Worm (Caenorhabditis elegans) whole organism, late embryonic: ENCODE measurements around the gene Y116A8C.3.

Experiments
- C08G9.2 ChIP-seq: sonication (generic microtip); optimal IDR thresholded peaks from 2 replicates; lab custom pipeline; 2016; ENCODE audit warnings: mild to moderate bottlenecking, missing genetic modification characterization, moderate library complexity, missing compliant biosample characterization
- C38D4.7 ChIP-seq: fragments of 200-800 bp; sonication (Bioruptor generic); optimal IDR thresholded peaks from 2 replicates; lab custom pipeline; 2018; ENCODE audit warnings: mild to moderate bottlenecking, missing genetic modification characterization, moderate library complexity, missing compliant biosample characterization
- K02D7.2 ChIP-seq: sonication (generic microtip); optimal IDR thresholded peaks from 2 replicates; lab custom pipeline; 2017; ENCODE audit warnings: mild to moderate bottlenecking, missing genetic modification characterization, missing compliant biosample characterization
- K09A11.1 ChIP-seq: sonication (generic microtip); optimal IDR thresholded peaks from 2 replicates; lab custom pipeline; 2017; ENCODE audit warnings: antibody characterized with exemption, mild to moderate bottlenecking, missing genetic modification characterization, missing compliant biosample characterization; ENCODE audit not compliant: insufficient read depth
- T23F11.4 ChIP-seq: fragments of 200-800 bp; sonication (Bioruptor generic); optimal IDR thresholded peaks from 2 replicates; lab custom pipeline; 2018; ENCODE audit warnings: mild to moderate bottlenecking, missing genetic modification characterization, missing compliant biosample characterization
- Y22D7AL.16 ChIP-seq: sonication (generic microtip); optimal IDR thresholded peaks from 2 replicates; lab custom pipeline; 2016; ENCODE audit warnings: missing genetic modification characterization, missing compliant biosample characterization
- ahr-1 ChIP-seq: sonication (generic microtip); optimal IDR thresholded peaks from 2 replicates; lab custom pipeline; 2016; ENCODE audit warnings: missing genetic modification characterization, missing compliant biosample characterization
- ama-1 ChIP-seq: fragments of 150-350 bp; optimal IDR thresholded peaks from 2 replicates; lab custom pipeline; 2014
- ceh-14 ChIP-seq: sonication (generic microtip); optimal IDR thresholded peaks from 2 replicates; lab custom pipeline; 2016; ENCODE audit warnings: missing genotype, missing genetic modification characterization, missing compliant biosample characterization
- ceh-18 ChIP-seq: sonication (generic microtip); optimal IDR thresholded peaks from 2 replicates; lab custom pipeline; 2016; ENCODE audit warnings: missing genetic modification characterization, missing compliant biosample characterization
- ceh-22 ChIP-seq: sonication (generic microtip); optimal IDR thresholded peaks from 2 replicates; lab custom pipeline; 2017; ENCODE audit warnings: missing biosample characterization, missing genetic modification characterization
- ceh-24 ChIP-seq: sonication (generic microtip); optimal IDR thresholded peaks from 2 replicates; lab custom pipeline; 2016; ENCODE audit warnings: mild to moderate bottlenecking, missing genetic modification characterization, missing compliant biosample characterization
- ceh-30 ChIP-seq: fragments of 150-350 bp; optimal IDR thresholded peaks from 2 replicates; lab custom pipeline; 2014; ENCODE audit warnings: missing biosample characterization, missing genetic modification characterization
- ceh-31 ChIP-seq: sonication (generic microtip); optimal IDR thresholded peaks from 2 replicates; lab custom pipeline; 2016; ENCODE audit warnings: missing genetic modification characterization, missing compliant biosample characterization
- ceh-48 ChIP-seq: sonication (generic microtip); optimal IDR thresholded peaks from 2 replicates; lab custom pipeline; 2016; ENCODE audit warnings: missing genetic modification characterization, inconsistent platforms, missing compliant biosample characterization
- ceh-6 ChIP-seq: fragments of 200-800 bp; sonication (Bioruptor generic); optimal IDR thresholded peaks from 2 replicates; lab custom pipeline; 2018; ENCODE audit warnings: mild to moderate bottlenecking, missing genetic modification characterization, missing compliant biosample characterization
- dmd-4 ChIP-seq: sonication (generic microtip); optimal IDR thresholded peaks from 2 replicates; lab custom pipeline; 2016; ENCODE audit warnings: borderline replicate concordance, missing genetic modification characterization, missing compliant biosample characterization
- dve-1 ChIP-seq: sonication (generic microtip); optimal IDR thresholded peaks from 2 replicates; lab custom pipeline; 2017; ENCODE audit warnings: antibody characterized with exemption, mild to moderate bottlenecking, missing genetic modification characterization, missing compliant biosample characterization
- elt-2 ChIP-seq: sonication (generic microtip); optimal IDR thresholded peaks from 2 replicates; lab custom pipeline; 2016; ENCODE audit warnings: missing genetic modification reagents, missing genetic modification characterization, missing compliant biosample characterization
- elt-4 ChIP-seq: sonication (generic microtip); optimal IDR thresholded peaks from 2 replicates; lab custom pipeline; 2016; ENCODE audit warnings: missing genetic modification characterization, missing compliant biosample characterization
- eyg-1 ChIP-seq: sonication (generic microtip); optimal IDR thresholded peaks from 2 replicates; lab custom pipeline; 2016; ENCODE audit warnings: missing genotype, missing genetic modification characterization, missing compliant biosample characterization
- fkh-10 ChIP-seq: fragments of 150-350 bp; optimal IDR thresholded peaks from 2 replicates; lab custom pipeline; 2014; ENCODE audit warnings: missing biosample characterization, missing genetic modification reagents, missing genetic modification characterization
- gmeb-2 ChIP-seq: sonication (generic microtip); optimal IDR thresholded peaks from 2 replicates; lab custom pipeline; 2016; ENCODE audit warnings: missing genetic modification characterization, inconsistent platforms, missing compliant biosample characterization
- hlh-13 ChIP-seq: fragments of 200-800 bp; sonication (Bioruptor generic); optimal IDR thresholded peaks from 2 replicates; lab custom pipeline; 2018; ENCODE audit warnings: mild to moderate bottlenecking, missing genetic modification characterization, missing compliant biosample characterization
- hlh-30 ChIP-seq: sonication (generic microtip); optimal IDR thresholded peaks from 2 replicates; lab custom pipeline; 2017; ENCODE audit warnings: antibody characterized with exemption, missing genetic modification characterization, missing compliant biosample characterization; ENCODE audit not compliant: insufficient read depth
- hlh-6 ChIP-seq: sonication (generic microtip); optimal IDR thresholded peaks from 2 replicates; lab custom pipeline; 2016; ENCODE audit warnings: missing genotype, missing genetic modification characterization, missing compliant biosample characterization
- lim-6 ChIP-seq: sonication (generic microtip); optimal IDR thresholded peaks from 2 replicates; lab custom pipeline; 2016; ENCODE audit warnings: missing genetic modification characterization, missing compliant biosample characterization
- madf-2 ChIP-seq: sonication (generic microtip); optimal IDR thresholded peaks from 2 replicates; lab custom pipeline; 2017; ENCODE audit warnings: missing genetic modification characterization, missing compliant biosample characterization
- nfya-1 ChIP-seq: sonication (generic microtip); optimal IDR thresholded peaks from 2 replicates; lab custom pipeline; 2017; ENCODE audit warnings: missing genetic modification characterization, mild to moderate bottlenecking, missing compliant biosample characterization, antibody characterized with exemption, moderate library complexity
- nhr-11 ChIP-seq: fragments of 150-350 bp; optimal IDR thresholded peaks from 2 replicates; lab custom pipeline; 2014; ENCODE audit warnings: missing biosample characterization, missing genetic modification characterization
- npax-4 ChIP-seq: sonication (generic microtip); optimal IDR thresholded peaks from 2 replicates; lab custom pipeline; 2016; ENCODE audit warnings: missing genetic modification characterization, missing compliant biosample characterization
- pag-3 ChIP-seq: sonication (generic microtip); optimal IDR thresholded peaks from 2 replicates; lab custom pipeline; 2016; ENCODE audit warnings: missing compliant biosample characterization, missing genetic modification characterization, borderline replicate concordance
- pat-9 ChIP-seq: fragments of 200-800 bp; sonication (Bioruptor generic); optimal IDR thresholded peaks from 2 replicates; lab custom pipeline; 2018; ENCODE audit warnings: mild to moderate bottlenecking, missing genetic modification characterization, moderate library complexity, missing compliant biosample characterization
- pros-1 ChIP-seq: fragments of 150-350 bp; optimal IDR thresholded peaks from 2 replicates; lab custom pipeline; 2014; ENCODE audit warnings: missing biosample characterization, missing genetic modification reagents, missing genetic modification characterization
- ref-2 ChIP-seq: sonication (generic microtip); optimal IDR thresholded peaks from 2 replicates; lab custom pipeline; 2016; ENCODE audit warnings: missing genetic modification characterization, missing compliant biosample characterization
- rnt-1 ChIP-seq: sonication (generic microtip); optimal IDR thresholded peaks from 2 replicates; lab custom pipeline; 2016; ENCODE audit warnings: missing genetic modification characterization, missing compliant biosample characterization
- sdc-2 ChIP-seq: sonication (generic microtip); optimal IDR thresholded peaks from 2 replicates; lab custom pipeline; 2016; ENCODE audit warnings: missing genotype, missing genetic modification characterization, missing compliant biosample characterization
- sox-2 ChIP-seq: fragments of 200-800 bp; sonication (Bioruptor generic); IDR thresholded peaks from 2 replicates; pipeline ENCODE4 v1.3.6; 2022; ENCODE audit warnings: missing genetic modification reagents, missing genetic modification characterization, missing compliant biosample characterization
- syd-9 ChIP-seq: sonication (generic microtip); optimal IDR thresholded peaks from 2 replicates; lab custom pipeline; 2016; ENCODE audit warnings: mild to moderate bottlenecking, missing genetic modification characterization, moderate library complexity, missing compliant biosample characterization
- tbx-2 ChIP-seq: sonication (generic microtip); optimal IDR thresholded peaks from 2 replicates; lab custom pipeline; 2016; ENCODE audit warnings: missing genetic modification characterization, missing compliant biosample characterization
- tbx-7 ChIP-seq: sonication (generic microtip); optimal IDR thresholded peaks from 2 replicates; lab custom pipeline; 2016; ENCODE audit warnings: missing genotype, missing genetic modification characterization, missing compliant biosample characterization
- ttx-3 ChIP-seq: sonication (generic microtip); optimal IDR thresholded peaks from 2 replicates; lab custom pipeline; 2016; ENCODE audit warnings: missing genetic modification reagents, missing genetic modification characterization, missing compliant biosample characterization
- unc-86 ChIP-seq: sonication (generic microtip); optimal IDR thresholded peaks from 2 replicates; lab custom pipeline; 2016; ENCODE audit warnings: missing genetic modification characterization, missing compliant biosample characterization
- ztf-16 ChIP-seq: sonication (generic microtip); optimal IDR thresholded peaks from 2 replicates; lab custom pipeline; 2017; ENCODE audit warnings: missing genetic modification characterization, missing compliant biosample characterization

The Y116A8C.3 gene

DNA sequence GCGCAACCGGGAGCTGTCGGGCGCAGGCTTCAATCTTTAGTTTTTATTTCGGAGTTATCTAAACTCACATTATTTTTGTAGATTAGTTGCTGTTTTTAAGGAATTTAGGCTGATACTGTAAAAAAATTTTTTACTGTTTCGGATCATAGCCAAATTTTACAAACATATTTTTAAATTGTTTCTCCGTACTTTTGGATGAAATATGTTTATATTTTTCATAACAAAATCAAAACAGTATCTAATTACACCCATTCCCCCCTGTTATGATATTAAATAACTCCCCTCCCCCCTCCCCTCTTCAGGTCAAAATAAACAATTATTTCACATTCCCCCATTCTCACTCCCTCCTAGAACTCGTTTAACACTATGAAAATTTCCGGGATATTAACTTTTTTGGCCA is at the start of gene Y116A8C.3:
Y116A8C.3 (plus strand) TSS at position 301 of the 400 bp plus-strand sequence.
- TF ChIP-seq ref-2 (tag; lab: Kevin White, UChicago) (no peak), ceh-14 (tag; lab: Kevin White, UChicago) (no peak), elt-4 (tag; lab: Kevin White, UChicago) (no peak), K02D7.2 (tag; lab: Kevin White, UChicago) (no peak), madf-2 (tag; lab: Kevin White, UChicago) (no peak), ceh-48 (no peak), Y22D7AL.16 (tag; lab: Kevin White, UChicago) (no peak), fkh-10 (no peak)

- no peak for TF ChIP-seq ama-1
- TF ChIP-seq T23F11.4 (GFP tag; lab: Kevin White, UChicago) = no peak
- no peak for TF ChIP-seq K09A11.1 (tag; lab: Kevin White, UChicago)
- TF ChIP-seq ztf-16 = no peak
- TF ChIP-seq nfya-1 (tag; lab: Kevin White, UChicago) = no peak
- no peak for TF ChIP-seq ceh-31 (tag; lab: Kevin White, UChicago)
- TF ChIP-seq elt-2 (tag; lab: Kevin White, UChicago) = no peak
These were observed 48.6 kb upstream of the Y116A8C.3 start, which contains the start of gene T06A10.107 for ce11 chrIV:16867223-16867622. TSS of gene T06A10.107 (plus strand) at chrIV:16867523.

DNA sequence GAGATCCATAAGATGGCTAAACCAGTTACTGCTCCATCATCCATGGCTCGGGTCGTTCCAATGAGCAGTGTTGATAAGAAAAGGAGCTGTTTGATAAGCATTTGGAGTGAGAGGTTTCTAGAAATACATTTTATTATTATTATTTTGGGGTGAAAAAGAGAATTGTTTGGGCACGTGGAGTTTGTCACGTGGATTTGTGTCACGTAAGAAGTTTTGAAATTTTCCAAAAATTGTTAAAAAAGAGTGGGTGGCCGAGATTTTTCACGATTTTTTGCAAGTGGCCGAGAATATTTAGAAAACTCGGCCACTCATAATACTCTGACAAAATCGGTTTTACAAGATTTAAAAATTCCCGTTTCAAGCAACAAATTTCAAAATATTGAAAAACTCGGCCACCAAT is 47.0 kb upstream of the Y116A8C.3 start, which contains the start of gene T06A10.106:
T06A10.106 (minus strand) TSS at position 101 of the 400 bp plus-strand sequence.
- TF ChIP-seq ceh-24 (no peak), ahr-1 (tag; lab: Kevin White, UChicago) (no peak), ceh-18 (tag; lab: Kevin White, UChicago) (no peak), ceh-6 (GFP tag; lab: Kevin White, UChicago) (no peak), pros-1 (tag; lab: Kevin White, UChicago) (no peak), syd-9 (tag; lab: Kevin White, UChicago) (no peak), pag-3 (tag; lab: Kevin White, UChicago) (no peak), dve-1 (tag; lab: Kevin White, UChicago) (no peak), rnt-1 (no peak), tbx-2 (tag; lab: Kevin White, UChicago) (no peak), hlh-13 (no peak), ttx-3 (no peak), hlh-30 (tag; lab: Kevin White, UChicago) (no peak), ceh-22 (no peak), hlh-6 (tag; lab: Kevin White, UChicago) (no peak), C38D4.7 (GFP tag; lab: Kevin White, UChicago) (no peak), ceh-14 (tag; lab: Kevin White, UChicago) (no peak)

DNA sequence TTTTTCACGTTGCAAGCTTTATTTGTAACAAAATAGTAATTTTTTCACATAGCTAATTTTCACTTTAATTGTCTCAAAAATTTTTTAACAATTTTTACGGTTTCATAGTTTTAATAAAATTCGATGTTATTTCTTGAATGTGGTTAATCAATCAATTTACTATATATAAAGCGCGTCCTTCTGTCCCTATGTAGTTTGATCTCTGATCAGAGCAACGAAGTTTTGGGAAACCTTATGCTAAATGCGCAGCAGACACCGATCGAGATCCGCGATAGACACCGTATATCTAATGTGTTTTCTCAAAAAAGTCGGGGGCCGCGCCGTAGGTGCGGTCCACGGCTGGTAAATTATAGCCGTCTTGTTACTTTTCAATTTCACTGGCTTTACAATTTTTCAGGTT is 27.3 kb upstream of the Y116A8C.3 start:
- TF ChIP-seq sdc-2 (tag; lab: Kevin White, UChicago) (no peak), nhr-11 (tag; lab: Kevin White, UChicago) (no peak), Y22D7AL.16 (tag; lab: Kevin White, UChicago) (no peak), eyg-1 (tag; lab: Kevin White, UChicago) (no peak), syd-9 (tag; lab: Kevin White, UChicago) (no peak), dmd-4 (tag; lab: Kevin White, UChicago) (no peak), tbx-7 (tag; lab: Kevin White, UChicago) (no peak), ceh-30 (tag; lab: Kevin White, UChicago) (no peak), pag-3 (tag; lab: Kevin White, UChicago) (no peak), elt-2 (tag; lab: Kevin White, UChicago) (no peak), C08G9.2 (no peak), lim-6 (no peak), sox-2 (GFP tag; lab: Robert Waterston, UW) (no peak), npax-4 (no peak), unc-86 (tag; lab: Kevin White, UChicago) (no peak), dve-1 (tag; lab: Kevin White, UChicago) (no peak), gmeb-2 (no peak), fkh-10 (no peak), hlh-13 (no peak), pat-9 (no peak)
- TF ChIP-seq, all 69 proteins: peak for 0
